Worm (Caenorhabditis elegans) whole organism, L1 larva: ENCODE results near the gene F16B4.5.

ENCODE experiments used
- Y116A8C.19 ChIP-seq: sonication (generic microtip); optimal IDR thresholded peaks from 2 replicates; lab custom pipeline; 2016; ENCODE audit warnings: missing compliant biosample characterization, missing genetic modification characterization, borderline replicate concordance
- efl-3 ChIP-seq: fragments of 200-800 bp; sonication (Bioruptor generic); optimal IDR thresholded peaks from 2 replicates; lab custom pipeline; 2018; ENCODE audit warnings: mild to moderate bottlenecking, missing genetic modification characterization, missing compliant biosample characterization
- fkh-10 ChIP-seq: sonication (generic microtip); optimal IDR thresholded peaks from 2 replicates; lab custom pipeline; 2017; ENCODE audit warnings: missing biosample characterization, missing genetic modification reagents, missing genetic modification characterization
- grh-1 ChIP-seq: fragments of 200-800 bp; sonication (Bioruptor generic); IDR thresholded peaks from 2 replicates; pipeline ENCODE4 v1.3.6; 2022; ENCODE audit warnings: missing genetic modification reagents, missing genetic modification characterization, missing compliant biosample characterization
- hlh-17 ChIP-seq: fragments of 200-800 bp; sonication (Bioruptor generic); optimal IDR thresholded peaks from 2 replicates; lab custom pipeline; 2018; ENCODE audit warnings: missing genetic modification characterization, mild to moderate bottlenecking, missing compliant biosample characterization, moderate library complexity, borderline replicate concordance
- lin-39 ChIP-seq: fragments of 150-350 bp; optimal IDR thresholded peaks from 2 replicates; lab custom pipeline; 2014; ENCODE audit warnings: missing biosample characterization, missing genetic modification reagents, missing genetic modification characterization
- sptf-1 ChIP-seq: fragments of 150-350 bp; optimal IDR thresholded peaks from 2 replicates; lab custom pipeline; 2014; ENCODE audit warnings: missing biosample characterization, missing genetic modification characterization
- unc-98 ChIP-seq: fragments of 200-800 bp; sonication (Bioruptor generic); IDR thresholded peaks from 2 replicates; pipeline ENCODE4 v1.3.6; 2022; ENCODE audit warnings: missing genetic modification characterization, missing compliant biosample characterization
- xbp-1 ChIP-seq: sonication (generic microtip); optimal IDR thresholded peaks from 2 replicates; lab custom pipeline; 2016; ENCODE audit warnings: missing genetic modification characterization, missing compliant biosample characterization

DNA sequence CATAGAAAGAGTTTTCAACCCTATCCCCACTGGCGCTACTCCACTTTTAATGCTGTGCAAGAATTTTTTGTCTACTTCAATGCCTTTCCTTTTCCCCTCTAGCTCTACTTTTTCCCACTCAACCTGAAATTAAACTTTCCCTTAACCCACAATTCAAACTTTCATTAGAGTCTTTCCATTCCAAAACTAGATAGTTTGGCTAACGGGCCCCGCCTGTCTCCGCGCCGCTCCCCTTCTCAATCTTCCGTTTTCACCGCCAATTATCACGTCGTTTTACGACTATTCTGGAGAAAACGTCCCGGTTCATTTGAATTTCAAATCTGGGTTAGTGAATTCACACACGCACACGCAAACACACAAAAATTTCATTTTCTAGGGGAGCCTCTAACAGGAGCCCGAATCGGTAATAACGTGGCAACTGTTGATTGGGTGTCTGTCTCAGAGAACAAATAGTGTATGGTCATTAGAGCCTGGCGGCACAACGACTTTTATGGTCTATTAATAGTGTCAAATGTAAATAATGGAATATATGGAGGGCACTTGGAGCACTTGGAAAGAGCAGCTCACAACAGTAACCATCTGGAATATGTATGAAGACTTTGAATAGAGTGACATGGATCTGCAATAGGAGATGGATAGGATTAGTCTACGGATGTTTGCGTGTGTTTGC lies 18.3 kb upstream of the F16B4.5 start:
- TF ChIP-seq xbp-1 (tag; lab: Kevin White, UChicago) (peak; percentile 91), sptf-1 (tag; lab: Kevin White, UChicago) (no peak), unc-98 (GFP tag; lab: Robert Waterston, UW) (no peak), Y116A8C.19 (tag; lab: Kevin White, UChicago) (no peak), grh-1 (no peak), fkh-10 (GFP tag; lab: Kevin White, UChicago) (no peak), hlh-17 (GFP tag; lab: Kevin White, UChicago) (no peak), efl-3 (GFP tag; lab: Kevin White, UChicago) (no peak), lin-39 (tag; lab: Kevin White, UChicago) (no peak)
